Fruit fly (Drosophila melanogaster) whole organism, adult: ENCODE data around the gene Muc68E.

Experiments used
- CG11617 ChIP-seq: fragments of 200-800 bp; sonication (Bioruptor generic); optimal IDR thresholded peaks from 2 replicates; lab custom pipeline; 2017; ENCODE audit warnings: mild to moderate bottlenecking, missing biosample characterization, missing genetic modification reagents, missing genetic modification characterization
- CG12768 ChIP-seq: fragments of 200-800 bp; sonication (Bioruptor generic); optimal IDR thresholded peaks from 2 replicates; lab custom pipeline; 2017; ENCODE audit warnings: missing biosample characterization, missing genetic modification characterization, mild to moderate bottlenecking, moderate library complexity, missing genetic modification reagents
- CG14711 ChIP-seq: fragments of 200-800 bp; sonication (Bioruptor generic); optimal IDR thresholded peaks from 2 replicates; lab custom pipeline; 2018; ENCODE audit warnings: missing biosample characterization, mild to moderate bottlenecking, missing genetic modification characterization, moderate library complexity
- CG1620 ChIP-seq: fragments of 200-800 bp; sonication (Bioruptor generic); optimal IDR thresholded peaks from 2 replicates; lab custom pipeline; 2016; ENCODE audit warnings: missing biosample characterization, missing genetic modification characterization
- CG33017 ChIP-seq: fragments of 200-800 bp; sonication (Bioruptor generic); optimal IDR thresholded peaks from 2 replicates; lab custom pipeline; 2018; ENCODE audit warnings: missing biosample characterization, mild to moderate bottlenecking, missing genetic modification characterization, moderate library complexity
- CG5204 ChIP-seq: fragments of 200-800 bp; sonication (Bioruptor generic); optimal IDR thresholded peaks from 2 replicates; lab custom pipeline; 2016; ENCODE audit warnings: missing biosample characterization, missing genetic modification characterization
- CG7045 ChIP-seq: fragments of 200-800 bp; sonication (Bioruptor generic); optimal IDR thresholded peaks from 2 replicates; lab custom pipeline; 2017; ENCODE audit warnings: missing biosample characterization, mild to moderate bottlenecking, missing genetic modification characterization
- CG7101 ChIP-seq: fragments of 200-800 bp; sonication (Bioruptor generic); optimal IDR thresholded peaks from 2 replicates; lab custom pipeline; 2018; ENCODE audit warnings: missing biosample characterization, mild to moderate bottlenecking, missing genetic modification characterization, moderate library complexity
- Clk ChIP-seq: fragments of 200-800 bp; sonication (Bioruptor generic); optimal IDR thresholded peaks from 2 replicates; lab custom pipeline; 2017; ENCODE audit warnings: missing biosample characterization, missing genetic modification characterization
- Crg-1 ChIP-seq: fragments of 200-800 bp; sonication (Bioruptor generic); optimal IDR thresholded peaks from 2 replicates; lab custom pipeline; 2016; ENCODE audit warnings: missing biosample characterization, missing genetic modification characterization
- Hr96 ChIP-seq: fragments of 200-800 bp; sonication (Bioruptor generic); optimal IDR thresholded peaks from 2 replicates; lab custom pipeline; 2016; ENCODE audit warnings: missing biosample characterization, missing genetic modification characterization
- Mnt ChIP-seq: fragments of 200-800 bp; sonication (Bioruptor generic); optimal IDR thresholded peaks from 2 replicates; lab custom pipeline; 2016; ENCODE audit warnings: missing biosample characterization, mild to moderate bottlenecking, missing genetic modification characterization
- bab1 ChIP-seq: fragments of 200-800 bp; sonication (Bioruptor generic); optimal IDR thresholded peaks from 3 replicates; lab custom pipeline; 2019; ENCODE audit warnings: missing biosample characterization, mild to moderate bottlenecking, missing genetic modification characterization, moderate library complexity
- cic ChIP-seq: fragments of 200-800 bp; sonication (Bioruptor generic); optimal IDR thresholded peaks from 2 replicates; lab custom pipeline; 2017; ENCODE audit warnings: missing biosample characterization, mild to moderate bottlenecking, missing genetic modification characterization, moderate library complexity
- cnc ChIP-seq, 2 experiments: fragments of >200 bp; optimal IDR thresholded peaks; 2 replicates each; lab custom pipeline; 2017
- kay ChIP-seq: fragments of 200-800 bp; sonication (Bioruptor generic); peaks from one replicate; lab custom pipeline; 2016; ENCODE audit warnings: missing biosample characterization, missing genetic modification characterization, borderline replicate concordance
- ovo ChIP-seq: fragments of 200-800 bp; sonication (Bioruptor generic); optimal IDR thresholded peaks from 2 replicates; lab custom pipeline; 2016; ENCODE audit warnings: missing biosample characterization, missing genetic modification characterization
- pad ChIP-seq: fragments of 200-800 bp; sonication (Bioruptor generic); optimal IDR thresholded peaks from 3 replicates; lab custom pipeline; 2017; ENCODE audit warnings: missing biosample characterization, missing genetic modification characterization, mild to moderate bottlenecking, moderate library complexity, missing genetic modification reagents
- tj ChIP-seq: fragments of 200-800 bp; sonication (Bioruptor generic); optimal IDR thresholded peaks from 3 replicates; lab custom pipeline; 2017; ENCODE audit warnings: missing biosample characterization, mild to moderate bottlenecking, missing genetic modification characterization, moderate library complexity
- toe ChIP-seq: fragments of 200-800 bp; sonication (Bioruptor generic); optimal IDR thresholded peaks from 2 replicates; lab custom pipeline; 2016; ENCODE audit warnings: missing biosample characterization, missing genetic modification characterization

Gene Muc68E

dm6 chr3L:11990436-11990835 lies 17.7 kb upstream of the Muc68E start, which contains the start of gene CG6931:
CG6931 (plus strand) TSS chr3L:11990736.
- TF ChIP-seq Mnt (no peak), CG14711 (no peak), bab1 (GFP tag; lab: Kevin White, UChicago) (no peak), ovo (GFP tag; lab: Kevin White, UChicago) (no peak), CG5204 (GFP tag; lab: Kevin White, UChicago) (no peak), cnc (optimal IDR thresholded peaks at IDR 0.05; lab: Kevin White, UChicago) (no peak), CG33017 (no peak), CG7101 (tag; lab: Kevin White, UChicago) (no peak), CG7045 (GFP tag; lab: Kevin White, UChicago) (no peak), tj (GFP tag; lab: Kevin White, UChicago) (no peak), Crg-1 (no peak), CG1620 (GFP tag; lab: Kevin White, UChicago) (no peak), pad (GFP tag; lab: Kevin White, UChicago) (no peak), toe (GFP tag; lab: Kevin White, UChicago) (no peak), CG12768 (GFP tag; lab: Kevin White, UChicago) (no peak), kay (GFP tag; lab: Kevin White, UChicago) (no peak), CG11617 (no peak), Clk (GFP tag; lab: Kevin White, UChicago) (no peak)

dm6 chr3L:11984606-11985005 lies 11.8 kb upstream of the Muc68E start, which contains the start of gene CG6938:
CG6938 (plus strand) TSS chr3L:11984906.
- no peak for TF ChIP-seq pad (GFP tag; lab: Kevin White, UChicago)
- TF ChIP-seq CG7101 (tag; lab: Kevin White, UChicago), result no peak
- no peak for TF ChIP-seq CG7045 (GFP tag; lab: Kevin White, UChicago)
- TF ChIP-seq Mnt, result no peak
- TF ChIP-seq CG14711, result no peak
- TF ChIP-seq cic, result no peak
- TF ChIP-seq bab1 (GFP tag; lab: Kevin White, UChicago), result no peak
- TF ChIP-seq CG5204 (GFP tag; lab: Kevin White, UChicago), result no peak
- no peak for TF ChIP-seq tj (GFP tag; lab: Kevin White, UChicago)
- no peak for TF ChIP-seq Hr96 (GFP tag; lab: Kevin White, UChicago)
- no peak for TF ChIP-seq CG1620 (GFP tag; lab: Kevin White, UChicago)
- TF ChIP-seq Clk (GFP tag; lab: Kevin White, UChicago), result no peak
- no peak for TF ChIP-seq Crg-1
- no peak for TF ChIP-seq toe (GFP tag; lab: Kevin White, UChicago)
- no peak for TF ChIP-seq CG12768 (GFP tag; lab: Kevin White, UChicago)
- TF ChIP-seq kay (GFP tag; lab: Kevin White, UChicago), result no peak

- TF ChIP-seq Mnt, result no peak
- no peak for TF ChIP-seq tj (GFP tag; lab: Kevin White, UChicago)
- no peak for TF ChIP-seq cic
- TF ChIP-seq CG12768 (GFP tag; lab: Kevin White, UChicago), result no peak
- no peak for TF ChIP-seq CG7045 (GFP tag; lab: Kevin White, UChicago)
- TF ChIP-seq bab1 (GFP tag; lab: Kevin White, UChicago), result no peak
- no peak for TF ChIP-seq pad (GFP tag; lab: Kevin White, UChicago)
- TF ChIP-seq CG1620 (GFP tag; lab: Kevin White, UChicago), result no peak
- TF ChIP-seq Hr96 (GFP tag; lab: Kevin White, UChicago), result no peak
- TF ChIP-seq CG5204 (GFP tag; lab: Kevin White, UChicago), result no peak
- no peak for TF ChIP-seq toe (GFP tag; lab: Kevin White, UChicago)
These were observed 3.0 kb upstream of the Muc68E start, which contains the start of gene CG43896 for dm6 chr3L:11975811-11976210. CG43896 (plus strand) TSS chr3L:11976111.

dm6 chr3L:11974605-11975004 lies 1.8 kb upstream of the Muc68E start, which contains the start of gene CG14125:
CG14125 (plus strand) TSS chr3L:11974905.
- TF ChIP-seq tj (GFP tag; lab: Kevin White, UChicago), result no peak
- TF ChIP-seq CG7045 (GFP tag; lab: Kevin White, UChicago), result no peak
- TF ChIP-seq ovo (GFP tag; lab: Kevin White, UChicago), result no peak
- no peak for TF ChIP-seq pad (GFP tag; lab: Kevin White, UChicago)
- no peak for TF ChIP-seq CG5204 (GFP tag; lab: Kevin White, UChicago)
- no peak for TF ChIP-seq cic
- TF ChIP-seq CG14711, result no peak
- no peak for TF ChIP-seq toe (GFP tag; lab: Kevin White, UChicago)
- no peak for TF ChIP-seq kay (GFP tag; lab: Kevin White, UChicago)
- TF ChIP-seq cnc (optimal IDR thresholded peaks at IDR 0.05; lab: Kevin White, UChicago), result no peak
- no peak for TF ChIP-seq CG7101 (tag; lab: Kevin White, UChicago)
- no peak for TF ChIP-seq Mnt
- TF ChIP-seq bab1 (GFP tag; lab: Kevin White, UChicago), result no peak
- TF ChIP-seq CG1620 (GFP tag; lab: Kevin White, UChicago), result no peak
- TF ChIP-seq Clk (GFP tag; lab: Kevin White, UChicago), result no peak
- TF ChIP-seq CG12768 (GFP tag; lab: Kevin White, UChicago), result no peak
- no peak for TF ChIP-seq CG11617
- no peak for TF ChIP-seq Crg-1
- TF ChIP-seq Hr96 (GFP tag; lab: Kevin White, UChicago), result no peak
- TF ChIP-seq CG33017, result no peak

dm6 chr3L:11973690-11974089 lies 911 bp upstream of the Muc68E start, which contains the start of gene CG42397:
CG42397 (minus strand) TSS chr3L:11973790.
- TF ChIP-seq CG7101 (tag; lab: Kevin White, UChicago), result peak; percentile 29
- peak; percentile 23 for TF ChIP-seq CG33017
- no peak for TF ChIP-seq toe (GFP tag; lab: Kevin White, UChicago)
- peak; percentile 39 for TF ChIP-seq CG14711

dm6 chr3L:11966104-11966503 lies 6.7 kb downstream of the Muc68E start, which contains the start of gene prc:
prc (minus strand) TSS chr3L:11966131.
- TF ChIP-seq Crg-1, result no peak
- no peak for TF ChIP-seq Clk (GFP tag; lab: Kevin White, UChicago)
- TF ChIP-seq CG7101 (tag; lab: Kevin White, UChicago), result no peak
- TF ChIP-seq Hr96 (GFP tag; lab: Kevin White, UChicago), result no peak
- no peak for TF ChIP-seq tj (GFP tag; lab: Kevin White, UChicago)
- no peak for TF ChIP-seq CG1620 (GFP tag; lab: Kevin White, UChicago)
- no peak for TF ChIP-seq CG5204 (GFP tag; lab: Kevin White, UChicago)
- no peak for TF ChIP-seq pad (GFP tag; lab: Kevin White, UChicago)
- no peak for TF ChIP-seq CG12768 (GFP tag; lab: Kevin White, UChicago)
- no peak for TF ChIP-seq ovo (GFP tag; lab: Kevin White, UChicago)
- TF ChIP-seq CG14711, result no peak
- no peak for TF ChIP-seq cic
- TF ChIP-seq Mnt, result no peak
- no peak for TF ChIP-seq CG11617
